Worm (Caenorhabditis elegans): Measurements from ENCODE around the gene fbxa-153.
"Not testable (repeated sequence)": the region's sequence is repeated elsewhere in the genome, so short reads cannot be mapped to it uniquely, and the experiment has no call there.

The fbxa-153 gene

ce11 chrV:15602253-15602652, 7.9 kb downstream of the fbxa-153 start, which contains the start of gene fbxa-152:
Gene fbxa-152, minus strand, starts transcription at chrV:15602353.
- TF ChIP-seq hnd-1 (tag; optimal IDR thresholded peaks at IDR 0.05) (no peak), tbx-37 (GFP tag; conservative IDR thresholded peaks at IDR 0.05) (no peak), B0310.2 (tag; optimal IDR thresholded peaks at IDR 0.05) (no peak), tbx-11 (GFP tag; IDR thresholded peaks at IDR 0.05) (no peak), ets-7 (tag; optimal IDR thresholded peaks at IDR 0.05) (no peak), sea-1 (GFP tag; conservative IDR thresholded peaks at IDR 0.05) (no peak), ceh-36 (tag; optimal IDR thresholded peaks at IDR 0.05) (no peak), F13C5.2 (tag; optimal IDR thresholded peaks at IDR 0.05) (no peak), ama-1 (optimal IDR thresholded peaks at IDR 0.05) (no peak), hmg-4 (GFP tag; optimal IDR thresholded peaks at IDR 0.05) (no peak), aly-1 (tag; optimal IDR thresholded peaks at IDR 0.05) (no peak), pes-1 (GFP tag; IDR thresholded peaks at IDR 0.05) (no peak), scrt-1 (GFP tag; IDR thresholded peaks at IDR 0.05) (no peak), ceh-13 (GFP tag; optimal IDR thresholded peaks at IDR 0.05) (no peak), flt-1 (GFP tag; IDR thresholded peaks at IDR 0.05) (no peak), hmbx-1 (tag; optimal IDR thresholded peaks at IDR 0.05) (no peak), tra-4 (tag; optimal IDR thresholded peaks at IDR 0.05) (no peak)

- not testable (repeated sequence) for TF ChIP-seq ceh-13 (GFP tag; optimal IDR thresholded peaks at IDR 0.05); tra-4 (tag; optimal IDR thresholded peaks at IDR 0.05); ceh-36 (tag; optimal IDR thresholded peaks at IDR 0.05)
Measured at ce11 chrV:15599762-15600161, 10.4 kb downstream of the fbxa-153 start, which contains the start of gene B0391.14. Gene B0391.14, minus strand, starts transcription at chrV:15599862.

ce11 chrV:15594573-15594972, 15.6 kb downstream of the fbxa-153 start, which contains the start of gene fbxa-139:
Gene fbxa-139, minus strand, starts transcription at chrV:15594673.
- TF ChIP-seq ceh-36 (tag; optimal IDR thresholded peaks at IDR 0.05): no peak
- TF ChIP-seq F13C5.2 (tag; optimal IDR thresholded peaks at IDR 0.05): no peak
- no peak for TF ChIP-seq aly-1 (tag; optimal IDR thresholded peaks at IDR 0.05)
- TF ChIP-seq flt-1 (GFP tag; IDR thresholded peaks at IDR 0.05): no peak
- no peak for TF ChIP-seq tbx-11 (GFP tag; IDR thresholded peaks at IDR 0.05)
- no peak for TF ChIP-seq ets-7 (tag; optimal IDR thresholded peaks at IDR 0.05)
- TF ChIP-seq pes-1 (GFP tag; IDR thresholded peaks at IDR 0.05): no peak
- TF ChIP-seq tra-4 (tag; optimal IDR thresholded peaks at IDR 0.05): no peak
- no peak for TF ChIP-seq ama-1 (optimal IDR thresholded peaks at IDR 0.05)
- no peak for TF ChIP-seq scrt-1 (GFP tag; IDR thresholded peaks at IDR 0.05)
- no peak for TF ChIP-seq hnd-1 (tag; optimal IDR thresholded peaks at IDR 0.05)
- no peak for TF ChIP-seq tbx-37 (GFP tag; conservative IDR thresholded peaks at IDR 0.05)
- no peak for TF ChIP-seq sea-1 (GFP tag; conservative IDR thresholded peaks at IDR 0.05)
- TF ChIP-seq B0310.2 (tag; optimal IDR thresholded peaks at IDR 0.05): no peak
- no peak for TF ChIP-seq hmbx-1 (tag; optimal IDR thresholded peaks at IDR 0.05)
- TF ChIP-seq hmg-4 (GFP tag; optimal IDR thresholded peaks at IDR 0.05): no peak
- TF ChIP-seq ceh-13 (GFP tag; optimal IDR thresholded peaks at IDR 0.05): no peak

- TF ChIP-seq tbx-11 (GFP tag; IDR thresholded peaks at IDR 0.05) (0 out of 2 replicates have a peak, but pooled peaks have one; percentile 39), scrt-1 (GFP tag; IDR thresholded peaks at IDR 0.05) (0 out of 2 replicates have a peak, but pooled peaks have one; percentile 41)
Measured at ce11 chrV:15590183-15590667, 20.0 kb downstream of the fbxa-153 start, which contains the start of gene F28F8.7. Gene F28F8.7, minus strand, starts transcription at chrV:15590617.

ce11 chrV:15578386-15578785, 31.8 kb downstream of the fbxa-153 start, which contains the start of gene F28F8.9:
Gene F28F8.9, minus strand, starts transcription at chrV:15578673.
- TF ChIP-seq pes-1 (GFP tag; IDR thresholded peaks at IDR 0.05) (no peak), B0310.2 (tag; optimal IDR thresholded peaks at IDR 0.05) (no peak), tbx-37 (GFP tag; conservative IDR thresholded peaks at IDR 0.05) (no peak), hmbx-1 (tag; optimal IDR thresholded peaks at IDR 0.05) (no peak), sea-1 (GFP tag; conservative IDR thresholded peaks at IDR 0.05) (no peak), tra-4 (tag; optimal IDR thresholded peaks at IDR 0.05) (no peak), tbx-11 (GFP tag; IDR thresholded peaks at IDR 0.05) (no peak), hnd-1 (tag; optimal IDR thresholded peaks at IDR 0.05) (no peak), scrt-1 (GFP tag; IDR thresholded peaks at IDR 0.05) (no peak), ama-1 (optimal IDR thresholded peaks at IDR 0.05) (no peak), ceh-36 (tag; optimal IDR thresholded peaks at IDR 0.05) (no peak), aly-1 (tag; optimal IDR thresholded peaks at IDR 0.05) (no peak), flt-1 (GFP tag; IDR thresholded peaks at IDR 0.05) (no peak), hmg-4 (GFP tag; optimal IDR thresholded peaks at IDR 0.05) (no peak), ets-7 (tag; optimal IDR thresholded peaks at IDR 0.05) (no peak), F13C5.2 (tag; optimal IDR thresholded peaks at IDR 0.05) (no peak), ceh-13 (GFP tag; optimal IDR thresholded peaks at IDR 0.05) (no peak)

- TF ChIP-seq flt-1 (GFP tag; IDR thresholded peaks at IDR 0.05) (no peak), tbx-37 (GFP tag; conservative IDR thresholded peaks at IDR 0.05) (no peak), aly-1 (tag; optimal IDR thresholded peaks at IDR 0.05) (no peak), hmg-4 (GFP tag; optimal IDR thresholded peaks at IDR 0.05) (no peak), F13C5.2 (tag; optimal IDR thresholded peaks at IDR 0.05) (no peak), hnd-1 (tag; optimal IDR thresholded peaks at IDR 0.05) (no peak), scrt-1 (GFP tag; IDR thresholded peaks at IDR 0.05) (no peak), B0310.2 (tag; optimal IDR thresholded peaks at IDR 0.05) (no peak), ama-1 (optimal IDR thresholded peaks at IDR 0.05) (no peak), tbx-11 (GFP tag; IDR thresholded peaks at IDR 0.05) (no peak), ets-7 (tag; optimal IDR thresholded peaks at IDR 0.05) (no peak), hmbx-1 (tag; optimal IDR thresholded peaks at IDR 0.05) (no peak), sea-1 (GFP tag; conservative IDR thresholded peaks at IDR 0.05) (no peak), pes-1 (GFP tag; IDR thresholded peaks at IDR 0.05) (no peak), ceh-13 (GFP tag; optimal IDR thresholded peaks at IDR 0.05) (no peak), ceh-36 (tag; optimal IDR thresholded peaks at IDR 0.05) (no peak), tra-4 (tag; optimal IDR thresholded peaks at IDR 0.05) (no peak)
Measured at ce11 chrV:15577395-15577896, 32.7 kb downstream of the fbxa-153 start, which contains the start of gene atx-3. Gene atx-3, minus strand, starts transcription at chrV:15577445.

- TF ChIP-seq tbx-11 (GFP tag; IDR thresholded peaks at IDR 0.05) (no peak), scrt-1 (GFP tag; IDR thresholded peaks at IDR 0.05) (no peak), F13C5.2 (tag; optimal IDR thresholded peaks at IDR 0.05) (no peak), ceh-13 (GFP tag; optimal IDR thresholded peaks at IDR 0.05) (no peak), pes-1 (GFP tag; IDR thresholded peaks at IDR 0.05) (no peak), tbx-37 (GFP tag; conservative IDR thresholded peaks at IDR 0.05) (no peak), hmg-4 (GFP tag; optimal IDR thresholded peaks at IDR 0.05) (no peak), hmbx-1 (tag; optimal IDR thresholded peaks at IDR 0.05) (no peak), ceh-36 (tag; optimal IDR thresholded peaks at IDR 0.05) (no peak), aly-1 (tag; optimal IDR thresholded peaks at IDR 0.05) (no peak), ama-1 (optimal IDR thresholded peaks at IDR 0.05) (no peak), B0310.2 (tag; optimal IDR thresholded peaks at IDR 0.05) (no peak), hnd-1 (tag; optimal IDR thresholded peaks at IDR 0.05) (no peak), ets-7 (tag; optimal IDR thresholded peaks at IDR 0.05) (no peak), flt-1 (GFP tag; IDR thresholded peaks at IDR 0.05) (no peak), tra-4 (tag; optimal IDR thresholded peaks at IDR 0.05) (no peak), sea-1 (GFP tag; conservative IDR thresholded peaks at IDR 0.05) (no peak)
Measured at ce11 chrV:15575305-15575704, 34.9 kb downstream of the fbxa-153 start, which contains the start of gene mdt-28. Gene mdt-28, minus strand, starts transcription at chrV:15575405.

Data from whole organism, early embryonic.